Worm (Caenorhabditis elegans): ENCODE data around the gene T06C12.9.

- no peak for TF ChIP-seq unc-39 (tag; optimal IDR thresholded peaks at IDR 0.05)
- no peak for TF ChIP-seq mep-1 (tag; optimal IDR thresholded peaks at IDR 0.05)
- TF ChIP-seq nhr-28 (tag; optimal IDR thresholded peaks at IDR 0.05): no peak
- TF ChIP-seq lsy-2 (tag; optimal IDR thresholded peaks at IDR 0.05): no peak
Measured at ce11 chrV:15922979-15923378, 37.1 kb upstream of the T06C12.9 start, which contains the start of gene F35E8.13.

Data from whole organism, mixed stage, embryonic.